Worm (Caenorhabditis elegans) whole organism, mixed stage, embryonic: Measurements from ENCODE around the gene nid-1.
A peak's percentile ranks its signal among the peaks of the same experiment; 100 is the strongest.

ENCODE experiments used
- M03D4.4 ChIP-seq: sonication (generic microtip); optimal IDR thresholded peaks from 2 replicates; lab custom pipeline; 2017; ENCODE audit warnings: mild to moderate bottlenecking, missing genetic modification characterization, missing compliant biosample characterization
- blmp-1 ChIP-seq: fragments of 150-350 bp; optimal IDR thresholded peaks from 2 replicates; lab custom pipeline; 2014; ENCODE audit warnings: missing biosample characterization, missing genetic modification characterization
- ceh-39 ChIP-seq: fragments of 150-350 bp; optimal IDR thresholded peaks from 2 replicates; lab custom pipeline; 2014; ENCODE audit warnings: missing biosample characterization, missing genetic modification characterization
- ceh-43 ChIP-seq: fragments of 200-800 bp; sonication (Bioruptor generic); optimal IDR thresholded peaks from 2 replicates; lab custom pipeline; 2018; ENCODE audit warnings: mild to moderate bottlenecking, missing genetic modification characterization, moderate library complexity, missing compliant biosample characterization
- ceh-83 ChIP-seq: fragments of 200-800 bp; sonication (Bioruptor generic); optimal IDR thresholded peaks from 2 replicates; lab custom pipeline; 2018; ENCODE audit warnings: mild to moderate bottlenecking, missing genetic modification characterization, missing compliant biosample characterization
- ces-1 ChIP-seq: fragments of 150-350 bp; optimal IDR thresholded peaks from 2 replicates; lab custom pipeline; 2014; ENCODE audit warnings: missing biosample characterization, missing genetic modification reagents, missing genetic modification characterization
- cnd-1 ChIP-seq: fragments of 200-800 bp; sonication (Bioruptor generic); optimal IDR thresholded peaks from 2 replicates; lab custom pipeline; 2018; ENCODE audit warnings: mild to moderate bottlenecking, missing genetic modification characterization, missing compliant biosample characterization
- elt-1 ChIP-seq: sonication (generic microtip); optimal IDR thresholded peaks from 2 replicates; lab custom pipeline; 2017; ENCODE audit warnings: missing genetic modification characterization, mild to moderate bottlenecking, missing compliant biosample characterization, antibody characterized with exemption, moderate library complexity, borderline replicate concordance; ENCODE audit not compliant: insufficient read depth
- elt-3 ChIP-seq: fragments of 150-350 bp; optimal IDR thresholded peaks from 2 replicates; lab custom pipeline; 2014; ENCODE audit warnings: missing biosample characterization, missing genetic modification characterization
- flh-1 ChIP-seq: fragments of 200-800 bp; sonication (Bioruptor generic); optimal IDR thresholded peaks from 2 replicates; lab custom pipeline; 2018; ENCODE audit warnings: mild to moderate bottlenecking, missing genetic modification characterization, moderate library complexity, missing compliant biosample characterization
- ham-2 ChIP-seq: fragments of 200-800 bp; sonication (Bioruptor generic); optimal IDR thresholded peaks from 2 replicates; lab custom pipeline; 2018; ENCODE audit warnings: mild to moderate bottlenecking, missing genetic modification characterization, missing compliant biosample characterization
- hlh-1 ChIP-seq: fragments of 150-350 bp; optimal IDR thresholded peaks from 2 replicates; lab custom pipeline; 2014; ENCODE audit warnings: missing biosample characterization, missing genetic modification reagents, missing genetic modification characterization
- lin-13 ChIP-seq: fragments of 150-350 bp; optimal IDR thresholded peaks from 2 replicates; lab custom pipeline; 2014; ENCODE audit warnings: missing biosample characterization, missing genetic modification characterization
- lin-32 ChIP-seq: fragments of 200-800 bp; sonication (Bioruptor generic); optimal IDR thresholded peaks from 2 replicates; lab custom pipeline; 2018; ENCODE audit warnings: mild to moderate bottlenecking, missing genetic modification characterization, missing compliant biosample characterization
- lsy-2 ChIP-seq: fragments of 150-350 bp; optimal IDR thresholded peaks from 2 replicates; lab custom pipeline; 2014; ENCODE audit warnings: missing biosample characterization, missing genetic modification characterization
- mab-5 ChIP-seq: fragments of 150-350 bp; optimal IDR thresholded peaks from 2 replicates; lab custom pipeline; 2014; ENCODE audit warnings: missing biosample characterization, missing genetic modification characterization
- mep-1 ChIP-seq: fragments of 150-350 bp; optimal IDR thresholded peaks from 2 replicates; lab custom pipeline; 2017; ENCODE audit warnings: missing biosample characterization, missing genetic modification reagents, missing genetic modification characterization, inconsistent platforms
- mls-2 ChIP-seq: sonication (generic microtip); optimal IDR thresholded peaks from 2 replicates; lab custom pipeline; 2016; ENCODE audit warnings: mild to moderate bottlenecking, missing genetic modification characterization, moderate library complexity, missing compliant biosample characterization
- nhr-12 ChIP-seq: fragments of 150-350 bp; optimal IDR thresholded peaks from 2 replicates; lab custom pipeline; 2014; ENCODE audit warnings: missing biosample characterization, missing genetic modification characterization
- nhr-2 ChIP-seq: fragments of 150-350 bp; optimal IDR thresholded peaks from 2 replicates; lab custom pipeline; 2014; ENCODE audit warnings: missing biosample characterization, missing genetic modification characterization
- nhr-237 ChIP-seq: fragments of 150-350 bp; optimal IDR thresholded peaks from 2 replicates; lab custom pipeline; 2014; ENCODE audit warnings: missing biosample characterization, missing genetic modification characterization
- nhr-28 ChIP-seq: fragments of 150-350 bp; optimal IDR thresholded peaks from 2 replicates; lab custom pipeline; 2014; ENCODE audit warnings: missing biosample characterization, missing genetic modification characterization
- nhr-76 ChIP-seq: sonication (generic microtip); optimal IDR thresholded peaks from 2 replicates; lab custom pipeline; 2017; ENCODE audit warnings: missing biosample characterization, missing genetic modification characterization
- pha-4 ChIP-seq: fragments of 150-350 bp; optimal IDR thresholded peaks from 2 replicates; lab custom pipeline; 2018; ENCODE audit warnings: missing biosample characterization, missing genetic modification reagents, missing genetic modification characterization
- sem-2 ChIP-seq: fragments of 200-800 bp; sonication (Bioruptor generic); optimal IDR thresholded peaks from 2 replicates; lab custom pipeline; 2018; ENCODE audit warnings: mild to moderate bottlenecking, missing genetic modification characterization, missing compliant biosample characterization
- snpc-4 ChIP-seq: fragments of 150-350 bp; optimal IDR thresholded peaks from 2 replicates; lab custom pipeline; 2014; ENCODE audit warnings: missing biosample characterization, missing genetic modification characterization
- sptf-1 ChIP-seq: sonication (generic microtip); optimal IDR thresholded peaks from 2 replicates; lab custom pipeline; 2017; ENCODE audit warnings: mild to moderate bottlenecking, missing genetic modification characterization, moderate library complexity, missing compliant biosample characterization
- tbx-8 ChIP-seq: fragments of 200-800 bp; sonication (Bioruptor generic); optimal IDR thresholded peaks from 2 replicates; lab custom pipeline; 2018; ENCODE audit warnings: mild to moderate bottlenecking, missing genetic modification characterization, moderate library complexity, missing compliant biosample characterization
- unc-120 ChIP-seq: sonication (generic microtip); optimal IDR thresholded peaks from 2 replicates; lab custom pipeline; 2017; ENCODE audit warnings: missing genetic modification characterization, missing compliant biosample characterization; ENCODE audit not compliant: poor library complexity, severe bottlenecking
- unc-39 ChIP-seq: fragments of 150-350 bp; optimal IDR thresholded peaks from 2 replicates; lab custom pipeline; 2014; ENCODE audit warnings: missing biosample characterization, missing genetic modification characterization
- unc-62 ChIP-seq: fragments of 150-350 bp; optimal IDR thresholded peaks from 2 replicates; lab custom pipeline; 2014; ENCODE audit warnings: missing biosample characterization, missing genetic modification reagents, missing genetic modification characterization
- zip-8 ChIP-seq: fragments of 150-350 bp; optimal IDR thresholded peaks from 2 replicates; lab custom pipeline; 2014; ENCODE audit warnings: missing biosample characterization, missing genetic modification characterization
- ztf-11 ChIP-seq: fragments of 150-350 bp; optimal IDR thresholded peaks from 2 replicates; lab custom pipeline; 2014; ENCODE audit warnings: missing biosample characterization, missing genetic modification characterization

The nid-1 gene

ce11 chrV:12944229-12944628 lies 34.3 kb downstream of the nid-1 start, which contains the start of gene T16G1.3:
Gene T16G1.3 (minus strand): TSS chrV:12944329.
- TF ChIP-seq mab-5 (tag; lab: Kevin White, UChicago) (no peak), ceh-43 (GFP tag; lab: Kevin White, UChicago) (no peak), ceh-83 (GFP tag; lab: Kevin White, UChicago) (no peak), nhr-2 (tag; lab: Kevin White, UChicago) (no peak), lin-32 (GFP tag; lab: Kevin White, UChicago) (no peak), cnd-1 (tag; lab: Kevin White, UChicago) (no peak), elt-3 (tag; lab: Kevin White, UChicago) (no peak), unc-120 (tag; lab: Kevin White, UChicago) (no peak), M03D4.4 (tag; lab: Kevin White, UChicago) (no peak), nhr-28 (tag; lab: Kevin White, UChicago) (no peak), ham-2 (GFP tag; lab: Kevin White, UChicago) (no peak), ceh-39 (tag; lab: Kevin White, UChicago) (no peak), unc-39 (no peak)

DNA sequence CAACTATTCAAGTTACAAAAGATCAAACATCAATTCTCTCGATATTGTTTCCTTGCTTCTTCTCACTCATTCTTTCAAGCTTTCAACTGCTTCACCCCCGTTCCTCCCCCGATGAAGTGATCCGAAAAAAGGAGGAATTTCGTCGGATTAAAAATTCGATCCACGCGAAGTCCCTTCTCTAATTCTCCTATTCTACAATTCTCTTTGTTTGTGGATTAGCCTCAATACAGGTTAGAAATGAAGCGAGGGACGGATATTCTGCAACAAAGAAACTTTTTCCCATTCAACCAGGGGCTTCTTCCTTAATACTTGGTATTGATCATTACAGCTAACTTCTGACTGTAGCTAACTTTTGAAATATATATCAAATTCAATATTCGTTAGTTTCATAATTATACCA lies 34.9 kb downstream of the nid-1 start, which contains the start of gene grl-2:
Gene grl-2 (plus strand): TSS at position 301 of the 400 bp plus-strand sequence.
- TF ChIP-seq M03D4.4 (tag; lab: Kevin White, UChicago) (no peak), nhr-12 (tag; lab: Kevin White, UChicago) (no peak), blmp-1 (no peak), lsy-2 (tag; lab: Kevin White, UChicago) (no peak), ceh-43 (GFP tag; lab: Kevin White, UChicago) (no peak), tbx-8 (GFP tag; lab: Kevin White, UChicago) (no peak), zip-8 (tag; lab: Kevin White, UChicago) (no peak), unc-120 (tag; lab: Kevin White, UChicago) (no peak), mep-1 (tag; lab: Kevin White, UChicago) (no peak), unc-39 (no peak), nhr-2 (tag; lab: Kevin White, UChicago) (no peak), nhr-28 (tag; lab: Kevin White, UChicago) (no peak), sem-2 (GFP tag; lab: Kevin White, UChicago) (no peak), snpc-4 (tag; lab: Kevin White, UChicago) (no peak), nhr-76 (no peak), mls-2 (no peak), hlh-1 (tag; lab: Kevin White, UChicago) (no peak), elt-1 (no peak)

DNA sequence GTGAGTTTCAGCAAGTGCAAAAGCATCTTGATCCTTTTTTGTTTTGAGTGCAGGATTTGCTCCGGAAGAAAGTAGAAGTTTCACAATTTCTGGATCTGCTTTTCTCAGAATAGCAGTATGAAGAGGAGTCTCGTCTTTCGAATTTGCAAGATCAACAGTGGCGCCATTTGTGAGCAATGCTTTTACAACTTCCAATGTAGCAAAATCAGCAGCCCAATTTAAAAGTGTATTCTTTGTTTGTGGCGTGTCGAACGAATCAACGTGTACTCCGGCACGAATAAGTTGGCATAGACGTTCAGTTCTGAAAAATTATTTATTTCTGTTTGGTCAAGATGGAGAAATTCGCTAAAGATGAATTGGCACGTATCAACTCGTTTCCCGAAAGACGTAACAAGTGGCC lies 39.7 kb downstream of the nid-1 start, which contains the start of gene T16G1.13:
Gene T16G1.13 (plus strand): TSS at position 301 of the 400 bp plus-strand sequence.
- TF ChIP-seq ztf-11 (no peak), unc-62 (no peak), sptf-1 (no peak), ceh-39 (tag; lab: Kevin White, UChicago) (no peak), unc-39 (no peak), mep-1 (tag; lab: Kevin White, UChicago) (no peak), mab-5 (tag; lab: Kevin White, UChicago) (no peak), elt-1 (no peak), mls-2 (no peak), flh-1 (GFP tag; lab: Kevin White, UChicago) (no peak), blmp-1 (no peak), hlh-1 (tag; lab: Kevin White, UChicago) (no peak)

DNA sequence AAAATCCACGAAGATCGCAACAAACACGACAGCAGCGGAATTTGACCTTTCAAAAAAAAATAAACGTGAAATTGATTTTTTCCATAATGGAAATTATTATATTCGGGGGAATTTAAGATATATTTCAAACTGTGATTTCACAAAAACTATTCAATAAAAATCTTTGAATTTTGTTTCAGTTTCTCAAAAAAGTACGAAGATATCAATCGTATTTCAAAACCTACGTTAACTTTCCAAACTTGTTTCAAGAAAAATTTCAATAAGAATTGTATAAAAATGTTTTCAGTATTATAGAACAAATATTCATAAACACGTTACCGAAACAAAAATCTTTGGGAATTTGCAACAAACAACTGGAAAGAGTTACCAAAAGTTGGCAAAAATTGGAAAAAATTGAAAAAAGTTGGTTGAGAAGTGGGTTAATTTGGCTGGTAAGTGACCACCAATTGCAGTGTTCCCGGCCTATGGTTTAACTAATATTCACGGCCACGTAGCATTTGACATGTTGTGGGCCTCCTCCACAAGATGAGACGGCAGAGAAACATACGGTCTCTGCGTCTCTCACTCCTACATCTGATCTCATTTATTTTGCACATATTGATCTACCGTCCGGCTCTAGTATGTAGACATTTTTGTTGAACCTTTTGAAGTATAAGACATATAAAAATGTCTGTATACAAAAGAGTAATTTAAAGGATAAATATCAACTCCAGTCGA lies 41.1 kb downstream of the nid-1 start, which contains the start of the genes T16G1.9 and T16G1.18:
Gene T16G1.9 (minus strand): TSS at position 51 of the 717 bp plus-strand sequence.
Gene T16G1.18 (plus strand): TSS at position 493 of the 717 bp plus-strand sequence.
- TF ChIP-seq ceh-43 (GFP tag; lab: Kevin White, UChicago) (no peak), hlh-1 (tag; lab: Kevin White, UChicago) (peak; percentile 50), mep-1 (tag; lab: Kevin White, UChicago) (peak; percentile 17), pha-4 (tag; lab: Kevin White, UChicago) (peak; percentile 11), lin-13 (peak; percentile 14), unc-62 (no peak), ces-1 (peak; percentile 90), nhr-237 (tag; lab: Kevin White, UChicago) (peak; percentile 12)
